Worm (Caenorhabditis elegans): ENCODE data around the gene C08H9.18.

C08H9.18 gene

ce11 chrII:9874508-9875229, 12.6 kb upstream of the C08H9.18 start, which contains the start of the genes chil-2 and ctsa-3.2:
chil-2 (minus strand) TSS chrII:9874608.
ctsa-3.2 (plus strand) TSS chrII:9875179.
- TF ChIP-seq lin-39 (tag; optimal IDR thresholded peaks at IDR 0.05) (no peak), madf-5 (GFP tag; IDR thresholded peaks at IDR 0.05) (no peak), skn-1 (tag; optimal IDR thresholded peaks at IDR 0.05) (no peak), nhr-25 (tag; optimal IDR thresholded peaks at IDR 0.05; ENCODE audit: borderline replicate concordance, insufficient read depth) (no peak), ama-1 (optimal IDR thresholded peaks at IDR 0.05) (no peak), ZK546.5 (tag; optimal IDR thresholded peaks at IDR 0.05) (no peak), F44E2.7 (GFP tag; IDR thresholded peaks at IDR 0.05) (no peak), zip-2 (tag; optimal IDR thresholded peaks at IDR 0.05) (no peak), lin-29 (GFP tag; IDR thresholded peaks at IDR 0.05) (no peak), sdz-12 (GFP tag; optimal IDR thresholded peaks at IDR 0.05) (no peak), daf-8 (GFP tag; IDR thresholded peaks at IDR 0.05) (no peak), F49E8.2 (tag; optimal IDR thresholded peaks at IDR 0.05; ENCODE audit: borderline replicate concordance) (no peak), ceh-28 (tag; optimal IDR thresholded peaks at IDR 0.05) (no peak), unc-130 (GFP tag; optimal IDR thresholded peaks at IDR 0.05) (no peak), nhr-11 (tag; optimal IDR thresholded peaks at IDR 0.05) (no peak), nhr-237 (tag; optimal IDR thresholded peaks at IDR 0.05) (no peak), ztf-7 (tag; optimal IDR thresholded peaks at IDR 0.05) (no peak), dmd-8 (GFP tag; IDR thresholded peaks at IDR 0.05) (no peak), hlh-11 (tag; optimal IDR thresholded peaks at IDR 0.05) (no peak), mxl-2 (GFP tag; conservative IDR thresholded peaks at IDR 0.05) (no peak)

- TF ChIP-seq dve-1 (tag; optimal IDR thresholded peaks at IDR 0.05; ENCODE audit: insufficient read depth), result no peak
- TF ChIP-seq aha-1 (tag), result peak; percentile 37
These were observed 10.9 kb upstream of the C08H9.18 start, which contains the start of gene chil-8 for ce11 chrII:9872961-9873360. chil-8 (minus strand) TSS chrII:9873061.

- TF ChIP-seq ces-1 (GFP tag; optimal IDR thresholded peaks at IDR 0.05) (no peak), mep-1 (tag; optimal IDR thresholded peaks at IDR 0.05) (no peak), unc-62 (GFP tag; optimal IDR thresholded peaks at IDR 0.05 in 1 of 2) (peak in 1 of 2 experiments; percentile 97), unc-62 (tag; optimal IDR thresholded peaks at IDR 0.05) (no peak)
These were observed 9.0 kb upstream of the C08H9.18 start, which contains the start of gene chil-7 for ce11 chrII:9871061-9871460. chil-7 (minus strand) TSS chrII:9871172.

- TF ChIP-seq hlh-30 (tag; optimal IDR thresholded peaks at IDR 0.05; ENCODE audit: insufficient read depth) (no peak), nhr-11 (tag; optimal IDR thresholded peaks at IDR 0.05) (no peak), zip-11 (GFP tag; IDR thresholded peaks at IDR 0.05) (no peak), egl-27 (tag; optimal IDR thresholded peaks at IDR 0.05) (no peak), unc-62 (GFP tag; optimal IDR thresholded peaks at IDR 0.05 in 1 of 2) (no peak), unc-62 (tag; optimal IDR thresholded peaks at IDR 0.05) (no peak), F26F4.8 (GFP tag; conservative IDR thresholded peaks at IDR 0.05) (no peak), ceh-28 (tag; optimal IDR thresholded peaks at IDR 0.05) (no peak), vab-7 (GFP tag; IDR thresholded peaks at IDR 0.05) (no peak), jun-1 (tag; optimal IDR thresholded peaks at IDR 0.05) (no peak), nhr-25 (tag; optimal IDR thresholded peaks at IDR 0.05; ENCODE audit: borderline replicate concordance, insufficient read depth) (no peak), F37D6.2 (tag; optimal IDR thresholded peaks at IDR 0.05) (no peak)
These were observed 6.7 kb upstream of the C08H9.18 start, which contains the start of gene old-1 for ce11 chrII:9868698-9869097. old-1 (minus strand) TSS chrII:9868747.

- no peak for TF ChIP-seq nhr-28 (tag; optimal IDR thresholded peaks at IDR 0.05)
- peak; percentile 63 for TF ChIP-seq aha-1 (tag)
- no peak for TF ChIP-seq ceh-44 (GFP tag; IDR thresholded peaks at IDR 0.05)
- no peak for TF ChIP-seq php-3 (GFP tag; IDR thresholded peaks at IDR 0.05)
- TF ChIP-seq F44E2.7 (GFP tag; IDR thresholded peaks at IDR 0.05), result no peak
- peak in 1 of 2 experiments; percentile 65 for TF ChIP-seq unc-62 (GFP tag; optimal IDR thresholded peaks at IDR 0.05 in 1 of 2)
- TF ChIP-seq unc-62 (tag; optimal IDR thresholded peaks at IDR 0.05), result no peak
These were observed 6.2 kb upstream of the C08H9.18 start for ce11 chrII:9868207-9868606.
